Worm (Caenorhabditis elegans) whole organism, late embryonic: Measurements from ENCODE around the gene F13E9.13.

Experiments used
- C08G9.2 ChIP-seq: sonication (generic microtip); optimal IDR thresholded peaks from 2 replicates; lab custom pipeline; 2016; ENCODE audit warnings: mild to moderate bottlenecking, missing genetic modification characterization, moderate library complexity, missing compliant biosample characterization
- C38D4.7 ChIP-seq: fragments of 200-800 bp; sonication (Bioruptor generic); optimal IDR thresholded peaks from 2 replicates; lab custom pipeline; 2018; ENCODE audit warnings: mild to moderate bottlenecking, missing genetic modification characterization, moderate library complexity, missing compliant biosample characterization
- T23F11.4 ChIP-seq: fragments of 200-800 bp; sonication (Bioruptor generic); optimal IDR thresholded peaks from 2 replicates; lab custom pipeline; 2018; ENCODE audit warnings: mild to moderate bottlenecking, missing genetic modification characterization, missing compliant biosample characterization
- ahr-1 ChIP-seq: sonication (generic microtip); optimal IDR thresholded peaks from 2 replicates; lab custom pipeline; 2016; ENCODE audit warnings: missing genetic modification characterization, missing compliant biosample characterization
- ama-1 ChIP-seq: fragments of 150-350 bp; optimal IDR thresholded peaks from 2 replicates; lab custom pipeline; 2014
- ceh-14 ChIP-seq: sonication (generic microtip); optimal IDR thresholded peaks from 2 replicates; lab custom pipeline; 2016; ENCODE audit warnings: missing genotype, missing genetic modification characterization, missing compliant biosample characterization
- ceh-18 ChIP-seq: sonication (generic microtip); optimal IDR thresholded peaks from 2 replicates; lab custom pipeline; 2016; ENCODE audit warnings: missing genetic modification characterization, missing compliant biosample characterization
- ceh-2 ChIP-seq: sonication (generic microtip); optimal IDR thresholded peaks from 2 replicates; lab custom pipeline; 2016; ENCODE audit warnings: missing genotype, missing genetic modification characterization, missing compliant biosample characterization
- ceh-30 ChIP-seq: fragments of 150-350 bp; optimal IDR thresholded peaks from 2 replicates; lab custom pipeline; 2014; ENCODE audit warnings: missing biosample characterization, missing genetic modification characterization
- ceh-31 ChIP-seq: sonication (generic microtip); optimal IDR thresholded peaks from 2 replicates; lab custom pipeline; 2016; ENCODE audit warnings: missing genetic modification characterization, missing compliant biosample characterization
- ceh-34 ChIP-seq: sonication (generic microtip); optimal IDR thresholded peaks from 2 replicates; lab custom pipeline; 2016; ENCODE audit warnings: mild to moderate bottlenecking, missing genetic modification characterization, missing compliant biosample characterization
- ceh-45 ChIP-seq: fragments of 200-800 bp; sonication (Bioruptor generic); IDR thresholded peaks from 2 replicates; pipeline ENCODE4 v1.3.6; 2022; ENCODE audit warnings: missing genetic modification reagents, missing genetic modification characterization, missing compliant biosample characterization
- ceh-48 ChIP-seq: sonication (generic microtip); optimal IDR thresholded peaks from 2 replicates; lab custom pipeline; 2016; ENCODE audit warnings: missing genetic modification characterization, inconsistent platforms, missing compliant biosample characterization
- ceh-9 ChIP-seq: sonication (generic microtip); optimal IDR thresholded peaks from 2 replicates; lab custom pipeline; 2016; ENCODE audit warnings: mild to moderate bottlenecking, missing genetic modification characterization, inconsistent platforms, missing compliant biosample characterization
- dmd-4 ChIP-seq: sonication (generic microtip); optimal IDR thresholded peaks from 2 replicates; lab custom pipeline; 2016; ENCODE audit warnings: borderline replicate concordance, missing genetic modification characterization, missing compliant biosample characterization
- elt-4 ChIP-seq: sonication (generic microtip); optimal IDR thresholded peaks from 2 replicates; lab custom pipeline; 2016; ENCODE audit warnings: missing genetic modification characterization, missing compliant biosample characterization
- eyg-1 ChIP-seq: sonication (generic microtip); optimal IDR thresholded peaks from 2 replicates; lab custom pipeline; 2016; ENCODE audit warnings: missing genotype, missing genetic modification characterization, missing compliant biosample characterization
- fax-1 ChIP-seq: sonication (generic microtip); optimal IDR thresholded peaks from 2 replicates; lab custom pipeline; 2016; ENCODE audit warnings: missing genotype, missing genetic modification characterization, missing compliant biosample characterization
- fkh-10 ChIP-seq: fragments of 150-350 bp; optimal IDR thresholded peaks from 2 replicates; lab custom pipeline; 2014; ENCODE audit warnings: missing biosample characterization, missing genetic modification reagents, missing genetic modification characterization
- fkh-6 ChIP-seq: sonication (generic microtip); optimal IDR thresholded peaks from 2 replicates; lab custom pipeline; 2016; ENCODE audit warnings: missing genetic modification characterization, missing compliant biosample characterization
- hlh-15 ChIP-seq: sonication (generic microtip); optimal IDR thresholded peaks from 2 replicates; lab custom pipeline; 2016; ENCODE audit warnings: missing genetic modification characterization, missing compliant biosample characterization
- hlh-6 ChIP-seq: sonication (generic microtip); optimal IDR thresholded peaks from 2 replicates; lab custom pipeline; 2016; ENCODE audit warnings: missing genotype, missing genetic modification characterization, missing compliant biosample characterization
- lin-11 ChIP-seq: fragments of 200-800 bp; sonication (Bioruptor generic); optimal IDR thresholded peaks from 2 replicates; lab custom pipeline; 2018; ENCODE audit warnings: mild to moderate bottlenecking, missing genetic modification characterization, missing compliant biosample characterization
- madf-2 ChIP-seq: sonication (generic microtip); optimal IDR thresholded peaks from 2 replicates; lab custom pipeline; 2017; ENCODE audit warnings: missing genetic modification characterization, missing compliant biosample characterization
- nfya-1 ChIP-seq: sonication (generic microtip); optimal IDR thresholded peaks from 2 replicates; lab custom pipeline; 2017; ENCODE audit warnings: missing genetic modification characterization, mild to moderate bottlenecking, missing compliant biosample characterization, antibody characterized with exemption, moderate library complexity
- nhr-11 ChIP-seq: fragments of 150-350 bp; optimal IDR thresholded peaks from 2 replicates; lab custom pipeline; 2014; ENCODE audit warnings: missing biosample characterization, missing genetic modification characterization
- odd-2 ChIP-seq: sonication (generic microtip); optimal IDR thresholded peaks from 2 replicates; lab custom pipeline; 2017; ENCODE audit warnings: antibody characterized with exemption, mild to moderate bottlenecking, missing genetic modification characterization, missing compliant biosample characterization
- pag-3 ChIP-seq: sonication (generic microtip); optimal IDR thresholded peaks from 2 replicates; lab custom pipeline; 2016; ENCODE audit warnings: missing compliant biosample characterization, missing genetic modification characterization, borderline replicate concordance
- pax-1 ChIP-seq: fragments of 150-350 bp; optimal IDR thresholded peaks from 2 replicates; lab custom pipeline; 2014; ENCODE audit warnings: missing biosample characterization, missing genetic modification characterization
- pha-2 ChIP-seq: sonication (generic microtip); optimal IDR thresholded peaks from 2 replicates; lab custom pipeline; 2017; ENCODE audit warnings: mild to moderate bottlenecking, missing genetic modification characterization, missing compliant biosample characterization
- pha-4 ChIP-seq: fragments of 150-350 bp; optimal IDR thresholded peaks from 2 replicates; lab custom pipeline; 2018; ENCODE audit warnings: missing biosample characterization, missing genetic modification reagents, missing genetic modification characterization
- pqm-1 ChIP-seq: sonication (generic microtip); optimal IDR thresholded peaks from 2 replicates; lab custom pipeline; 2016; ENCODE audit warnings: missing genetic modification characterization, missing compliant biosample characterization
- ref-2 ChIP-seq: sonication (generic microtip); optimal IDR thresholded peaks from 2 replicates; lab custom pipeline; 2016; ENCODE audit warnings: missing genetic modification characterization, missing compliant biosample characterization
- rnt-1 ChIP-seq: sonication (generic microtip); optimal IDR thresholded peaks from 2 replicates; lab custom pipeline; 2016; ENCODE audit warnings: missing genetic modification characterization, missing compliant biosample characterization
- sdc-2 ChIP-seq: sonication (generic microtip); optimal IDR thresholded peaks from 2 replicates; lab custom pipeline; 2016; ENCODE audit warnings: missing genotype, missing genetic modification characterization, missing compliant biosample characterization
- sox-2 ChIP-seq: fragments of 200-800 bp; sonication (Bioruptor generic); IDR thresholded peaks from 2 replicates; pipeline ENCODE4 v1.3.6; 2022; ENCODE audit warnings: missing genetic modification reagents, missing genetic modification characterization, missing compliant biosample characterization
- tbx-2 ChIP-seq: sonication (generic microtip); optimal IDR thresholded peaks from 2 replicates; lab custom pipeline; 2016; ENCODE audit warnings: missing genetic modification characterization, missing compliant biosample characterization
- tbx-7 ChIP-seq: sonication (generic microtip); optimal IDR thresholded peaks from 2 replicates; lab custom pipeline; 2016; ENCODE audit warnings: missing genotype, missing genetic modification characterization, missing compliant biosample characterization
- ttx-3 ChIP-seq: sonication (generic microtip); optimal IDR thresholded peaks from 2 replicates; lab custom pipeline; 2016; ENCODE audit warnings: missing genetic modification reagents, missing genetic modification characterization, missing compliant biosample characterization
- unc-42 ChIP-seq: sonication (generic microtip); optimal IDR thresholded peaks from 2 replicates; lab custom pipeline; 2016; ENCODE audit warnings: missing genotype, missing genetic modification characterization, missing compliant biosample characterization
- unc-55 ChIP-seq: sonication (generic microtip); optimal IDR thresholded peaks from 2 replicates; lab custom pipeline; 2017; ENCODE audit warnings: missing biosample characterization, missing genetic modification reagents, missing genetic modification characterization

The F13E9.13 gene

DNA sequence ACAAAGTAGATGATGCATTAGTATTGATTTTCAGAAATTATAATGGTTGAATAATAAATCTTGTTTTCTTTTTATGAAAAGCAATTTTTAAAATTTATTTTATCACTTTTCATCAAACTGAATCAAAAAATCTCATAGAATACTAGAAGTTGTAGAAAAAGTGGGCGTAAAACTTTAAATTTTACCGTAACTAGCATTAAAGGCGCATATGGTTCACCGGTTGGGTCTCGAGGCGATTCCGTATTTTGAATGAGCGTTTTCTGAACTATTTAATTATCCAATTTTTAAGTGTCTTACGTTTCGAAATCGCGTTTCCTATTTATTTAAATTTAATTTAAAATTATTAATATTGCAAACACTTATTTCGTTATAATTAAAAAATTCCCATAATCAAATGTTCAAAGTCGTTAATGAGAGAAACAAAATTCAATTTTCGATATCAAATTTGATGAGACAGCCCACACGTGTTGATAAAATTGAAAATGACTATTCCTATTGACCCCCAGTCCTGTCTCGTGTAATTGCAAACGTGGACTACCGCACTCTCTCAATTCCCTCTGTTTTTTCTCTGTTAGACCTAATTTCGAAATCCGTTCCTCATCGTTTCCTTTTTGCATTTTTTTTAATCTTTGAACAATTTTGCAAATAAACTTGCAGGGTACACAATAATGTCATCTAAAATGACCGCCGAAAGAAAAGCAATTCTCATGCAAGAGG, 22.9 kb upstream of the F13E9.13 start, which contains the start of the genes T11G6.2 and hars-1:
TSS of gene T11G6.2 (minus strand) at position 197 of the 717 bp plus-strand sequence.
TSS of gene hars-1 (plus strand) at position 658 of the 717 bp plus-strand sequence.
- TF ChIP-seq madf-2 (tag; lab: Kevin White, UChicago) (no peak), unc-42 (peak; percentile 6), eyg-1 (tag; lab: Kevin White, UChicago) (no peak), unc-55 (no peak), odd-2 (tag; lab: Kevin White, UChicago) (no peak), ttx-3 (tag; lab: Kevin White, UChicago) (no peak), ceh-48 (no peak), fkh-10 (GFP tag; lab: Kevin White, UChicago) (no peak)

DNA sequence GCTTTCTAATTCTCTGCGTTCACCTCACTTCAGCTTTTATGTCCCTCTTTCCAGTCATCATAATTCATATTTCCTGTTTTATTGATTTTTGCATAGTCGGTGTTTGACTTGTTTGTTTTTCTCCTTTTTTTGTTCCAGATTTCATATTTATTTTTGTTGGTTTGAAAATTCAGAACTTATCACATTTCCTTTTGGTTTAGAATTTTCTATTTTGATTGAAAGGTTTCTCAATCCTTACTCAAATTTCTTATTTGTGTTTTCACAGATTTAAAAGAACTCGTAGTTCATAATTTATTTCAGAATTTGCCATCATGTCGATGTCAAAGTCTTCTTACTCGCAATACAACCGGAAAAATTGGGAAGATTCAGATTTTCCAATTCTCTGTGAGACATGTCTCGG, 20.2 kb upstream of the F13E9.13 start, which contains the start of gene rbm-22:
TSS of gene rbm-22 (plus strand) at position 301 of the 400 bp plus-strand sequence.
- TF ChIP-seq ceh-18 (no peak), ceh-48 (peak; percentile 5)

DNA sequence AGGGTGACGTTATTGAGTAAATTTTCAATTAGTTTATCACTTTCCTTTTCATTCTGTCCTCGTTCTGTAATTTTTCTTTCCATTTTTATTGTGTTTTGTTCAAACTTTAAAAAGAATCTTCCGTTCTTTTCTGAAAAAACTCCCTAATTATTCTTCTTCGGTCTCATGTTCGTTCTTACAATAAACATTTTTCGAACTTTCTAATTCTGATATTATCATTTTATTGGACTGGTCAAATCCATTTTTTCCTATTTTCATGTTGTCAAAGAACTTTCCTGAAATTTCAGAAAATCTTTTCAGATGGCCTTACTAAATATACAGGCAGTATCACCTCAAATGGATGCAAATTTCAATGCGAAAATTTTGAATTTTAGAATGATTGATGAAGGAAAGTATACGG, 17.3 kb upstream of the F13E9.13 start, which contains the start of gene nish-1:
TSS of gene nish-1 (plus strand) at position 301 of the 400 bp plus-strand sequence.
- TF ChIP-seq C38D4.7 (GFP tag; lab: Kevin White, UChicago), result no peak
- no peak for TF ChIP-seq tbx-7 (tag; lab: Kevin White, UChicago)
- TF ChIP-seq nfya-1, result no peak
- TF ChIP-seq hlh-6, result no peak
- no peak for TF ChIP-seq nhr-11 (tag; lab: Kevin White, UChicago)
- no peak for TF ChIP-seq dmd-4 (tag; lab: Kevin White, UChicago)
- no peak for TF ChIP-seq ceh-2 (tag; lab: Kevin White, UChicago)

DNA sequence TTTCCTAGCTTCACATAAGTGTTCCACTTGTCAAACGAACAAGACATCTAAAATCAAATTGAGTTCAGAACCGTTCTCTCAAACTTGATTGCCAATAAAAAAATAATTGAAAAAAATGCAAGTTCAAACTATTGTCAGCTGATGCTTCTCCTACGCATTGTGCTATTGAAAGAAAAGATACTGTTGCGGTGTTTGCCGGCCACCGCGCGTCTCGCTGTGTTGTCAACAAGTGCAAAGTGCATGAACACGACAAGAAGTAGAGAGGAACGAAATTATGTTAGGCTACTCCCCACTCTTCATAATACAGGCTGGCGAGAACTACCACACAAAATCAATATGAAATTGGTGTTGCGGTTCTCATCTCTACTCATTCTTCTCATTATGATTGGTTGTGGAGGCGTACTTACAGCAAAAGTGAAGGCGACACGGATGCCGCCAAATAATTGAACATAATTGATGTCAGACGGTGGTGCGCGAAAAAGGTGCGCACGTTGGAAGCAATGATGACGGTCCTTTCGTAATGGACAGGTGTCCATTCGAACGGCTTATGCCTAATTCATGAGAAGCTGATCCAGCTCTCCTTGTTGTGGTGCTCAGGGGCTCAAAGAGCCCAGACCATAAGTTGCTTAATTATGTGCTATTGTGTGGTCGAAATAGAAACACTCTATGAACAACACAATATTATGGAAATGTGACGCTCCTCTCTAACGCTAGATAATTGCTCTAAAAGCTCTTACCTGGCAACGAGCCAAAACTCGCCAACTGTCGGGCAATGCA, 13.8 kb upstream of the F13E9.13 start:
- TF ChIP-seq sox-2, result peak; percentile 52
- TF ChIP-seq unc-55, result no peak
- no peak for TF ChIP-seq pqm-1 (tag; lab: Kevin White, UChicago)
- TF ChIP-seq ceh-48, result no peak
- peak; percentile 62 for TF ChIP-seq ceh-31
- TF ChIP-seq tbx-2 (tag; lab: Kevin White, UChicago), result no peak
- no peak for TF ChIP-seq C38D4.7 (GFP tag; lab: Kevin White, UChicago)
- TF ChIP-seq fkh-6 (tag; lab: Kevin White, UChicago), result no peak
- TF ChIP-seq ama-1 (lab: Kevin White, UChicago), result no peak
- peak; percentile 10; the same call in 1 of the 2 replicates for TF ChIP-seq ceh-45 (GFP tag; lab: Robert Waterston, UW)
- TF ChIP-seq ref-2 (tag; lab: Kevin White, UChicago), result peak; percentile 37

DNA sequence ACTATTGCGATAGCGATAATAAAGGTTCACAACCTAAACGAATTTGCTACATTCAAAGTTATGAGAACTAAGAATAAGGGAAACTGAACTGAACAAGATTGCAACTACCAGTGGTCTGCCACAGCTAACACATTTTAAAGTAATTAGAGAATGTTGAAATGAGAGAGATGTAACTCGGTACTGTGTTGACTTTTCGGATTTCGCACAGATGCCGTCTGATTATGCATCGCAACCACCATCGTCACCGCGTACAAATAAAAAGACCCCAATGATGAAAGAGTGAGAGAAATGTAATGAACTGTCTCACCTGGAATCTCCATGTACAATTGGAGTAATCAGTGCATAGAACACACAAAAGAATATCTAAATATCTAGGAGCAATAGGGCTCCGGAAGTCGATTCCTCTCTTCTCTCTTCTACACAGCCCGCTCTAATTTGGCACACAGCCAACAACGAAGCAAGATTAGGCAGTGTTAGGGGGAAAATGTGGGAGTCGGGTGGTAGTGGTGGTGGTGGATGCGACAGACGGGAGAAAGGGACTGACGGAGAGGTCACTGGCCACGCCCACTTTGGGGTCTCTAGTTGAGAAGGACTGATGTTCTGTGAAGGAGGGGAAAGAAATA, 12.6 kb upstream of the F13E9.13 start, which contains the start of gene F13E9.11:
TSS of gene F13E9.11 (minus strand) at position 507 of the 623 bp plus-strand sequence.
- TF ChIP-seq sdc-2 (tag; lab: Kevin White, UChicago) (no peak), rnt-1 (tag; lab: Kevin White, UChicago) (no peak), lin-11 (tag; lab: Kevin White, UChicago) (no peak), ceh-18 (no peak), eyg-1 (tag; lab: Kevin White, UChicago) (no peak), ahr-1 (tag; lab: Kevin White, UChicago) (no peak), ceh-31 (peak; percentile 55), ref-2 (tag; lab: Kevin White, UChicago) (no peak), elt-4 (no peak), pha-2 (tag; lab: Kevin White, UChicago) (no peak), ceh-34 (tag; lab: Kevin White, UChicago) (no peak), nfya-1 (no peak), ceh-2 (tag; lab: Kevin White, UChicago) (no peak), fax-1 (tag; lab: Kevin White, UChicago) (peak; percentile 40), madf-2 (tag; lab: Kevin White, UChicago) (no peak), ama-1 (lab: Kevin White, UChicago) (no peak), pha-4 (tag; lab: Kevin White, UChicago) (no peak), ceh-30 (tag; lab: Kevin White, UChicago) (no peak), C08G9.2 (no peak), ceh-9 (no peak), pax-1 (no peak), pag-3 (tag; lab: Kevin White, UChicago) (peak; percentile 38), ceh-14 (tag; lab: Kevin White, UChicago) (peak; percentile 23), ceh-45 (GFP tag; lab: Robert Waterston, UW) (no peak), T23F11.4 (GFP tag; lab: Kevin White, UChicago) (no peak), hlh-15 (no peak)
